Fruit fly (Drosophila melanogaster) whole organism, prepupa: ENCODE measurements around the gene CG32276.

Experiments used
- CG10631 ChIP-seq: fragments of 200-800 bp; sonication (Bioruptor generic); optimal IDR thresholded peaks from 2 replicates; lab custom pipeline; 2016; ENCODE audit warnings: missing biosample characterization, missing genetic modification characterization
- CG10669 ChIP-seq: fragments of 200-800 bp; sonication (Bioruptor generic); optimal IDR thresholded peaks from 3 replicates; lab custom pipeline; 2018; ENCODE audit warnings: missing biosample characterization, mild to moderate bottlenecking, missing genetic modification characterization, moderate library complexity
- CG11762 ChIP-seq: fragments of 200-800 bp; sonication (Bioruptor generic); optimal IDR thresholded peaks from 3 replicates; lab custom pipeline; 2016; ENCODE audit warnings: missing biosample characterization, missing genetic modification characterization; ENCODE audit not compliant: insufficient read depth
- CG1621 ChIP-seq: fragments of 200-800 bp; sonication (Bioruptor generic); optimal IDR thresholded peaks from 3 replicates; lab custom pipeline; 2018; ENCODE audit warnings: missing biosample characterization, mild to moderate bottlenecking, missing genetic modification characterization
- CG3032 ChIP-seq: fragments of 200-800 bp; optimal IDR thresholded peaks from 2 replicates; lab custom pipeline; 2019; ENCODE audit warnings: missing biosample characterization, mild to moderate bottlenecking, missing genetic modification characterization, moderate library complexity
- CG31627 ChIP-seq: fragments of 200-800 bp; sonication (Bioruptor generic); optimal IDR thresholded peaks from 3 replicates; lab custom pipeline; 2016; ENCODE audit warnings: missing biosample characterization, missing genetic modification characterization
- CG34406 ChIP-seq: fragments of 200-800 bp; sonication (Bioruptor generic); optimal IDR thresholded peaks from 3 replicates; lab custom pipeline; 2016; ENCODE audit warnings: missing biosample characterization, missing genetic modification characterization
- CG6163 ChIP-seq: fragments of 200-800 bp; sonication (Bioruptor generic); IDR thresholded peaks from 3 replicates; pipeline ENCODE4 v1.3.6; 2022; ENCODE audit warnings: missing biosample characterization, missing genetic modification characterization
- CG6276 ChIP-seq: fragments of 200-800 bp; sonication (Bioruptor generic); optimal IDR thresholded peaks from 2 replicates; lab custom pipeline; 2017; ENCODE audit warnings: missing biosample characterization, mild to moderate bottlenecking, missing genetic modification characterization
- CG6792 ChIP-seq: fragments of 200-800 bp; sonication (Bioruptor generic); optimal IDR thresholded peaks from 3 replicates; lab custom pipeline; 2016; ENCODE audit warnings: missing biosample characterization, missing genetic modification characterization
- CG8632 ChIP-seq: fragments of 200-800 bp; sonication (Bioruptor generic); optimal IDR thresholded peaks from 3 replicates; lab custom pipeline; 2016; ENCODE audit warnings: missing biosample characterization, missing genetic modification characterization
- Eip78C ChIP-seq: fragments of 200-800 bp; sonication (Bioruptor generic); peaks from one replicate; lab custom pipeline; 2016; ENCODE audit warnings: missing biosample characterization, missing genetic modification characterization
- Ets96B ChIP-seq: fragments of 200-800 bp; optimal IDR thresholded peaks from 2 replicates; lab custom pipeline; 2019; ENCODE audit warnings: missing biosample characterization, mild to moderate bottlenecking, missing genetic modification characterization, moderate library complexity
- Met ChIP-seq: fragments of 200-800 bp; sonication (Bioruptor generic); optimal IDR thresholded peaks from 3 replicates; lab custom pipeline; 2016; ENCODE audit warnings: missing biosample characterization, missing genetic modification characterization
- Sox15 ChIP-seq: fragments of 200-800 bp; sonication (Bioruptor generic); optimal IDR thresholded peaks from 3 replicates; lab custom pipeline; 2016; ENCODE audit warnings: missing biosample characterization, missing genetic modification characterization
- achi ChIP-seq: fragments of 200-800 bp; sonication (Bioruptor generic); optimal IDR thresholded peaks from 3 replicates; lab custom pipeline; 2016; ENCODE audit warnings: missing biosample characterization, missing genetic modification characterization
- fd85E ChIP-seq: fragments of 200-800 bp; sonication (Bioruptor generic); optimal IDR thresholded peaks from 3 replicates; lab custom pipeline; 2016; ENCODE audit warnings: missing biosample characterization, missing genetic modification characterization
- fkh ChIP-seq: fragments of 200-800 bp; sonication (Bioruptor generic); optimal IDR thresholded peaks from 3 replicates; lab custom pipeline; 2017; ENCODE audit warnings: missing biosample characterization, mild to moderate bottlenecking, missing genetic modification characterization, moderate library complexity
- lz ChIP-seq: fragments of 200-800 bp; sonication (Bioruptor generic); optimal IDR thresholded peaks from 3 replicates; lab custom pipeline; 2016; ENCODE audit warnings: missing biosample characterization, missing genetic modification characterization
- pdm3 ChIP-seq: fragments of 200-800 bp; sonication (Bioruptor generic); optimal IDR thresholded peaks from 3 replicates; lab custom pipeline; 2016; ENCODE audit warnings: missing biosample characterization, missing genetic modification characterization
- salr ChIP-seq, 2 experiments: fragments of 200-800 bp; sonication (Bioruptor generic); optimal IDR thresholded peaks; 3 replicates each; lab custom pipeline; 2016 to 2018; ENCODE audit warnings: missing biosample characterization in 2 of 2, missing genetic modification characterization in 2 of 2, mild to moderate bottlenecking in 1 of 2
- spab ChIP-seq: fragments of 200-800 bp; sonication (Bioruptor generic); optimal IDR thresholded peaks from 2 replicates; lab custom pipeline; 2017; ENCODE audit warnings: missing biosample characterization, mild to moderate bottlenecking, missing genetic modification characterization, missing genetic modification reagents
- svp ChIP-seq: fragments of 200-800 bp; sonication (Bioruptor generic); peaks from one replicate; lab custom pipeline; 2016; ENCODE audit warnings: missing biosample characterization, missing genetic modification characterization
- vri ChIP-seq: fragments of 200-800 bp; sonication (Bioruptor generic); optimal IDR thresholded peaks from 3 replicates; lab custom pipeline; 2016; ENCODE audit warnings: missing biosample characterization, mild to moderate bottlenecking, missing genetic modification characterization

The CG32276 gene

DNA sequence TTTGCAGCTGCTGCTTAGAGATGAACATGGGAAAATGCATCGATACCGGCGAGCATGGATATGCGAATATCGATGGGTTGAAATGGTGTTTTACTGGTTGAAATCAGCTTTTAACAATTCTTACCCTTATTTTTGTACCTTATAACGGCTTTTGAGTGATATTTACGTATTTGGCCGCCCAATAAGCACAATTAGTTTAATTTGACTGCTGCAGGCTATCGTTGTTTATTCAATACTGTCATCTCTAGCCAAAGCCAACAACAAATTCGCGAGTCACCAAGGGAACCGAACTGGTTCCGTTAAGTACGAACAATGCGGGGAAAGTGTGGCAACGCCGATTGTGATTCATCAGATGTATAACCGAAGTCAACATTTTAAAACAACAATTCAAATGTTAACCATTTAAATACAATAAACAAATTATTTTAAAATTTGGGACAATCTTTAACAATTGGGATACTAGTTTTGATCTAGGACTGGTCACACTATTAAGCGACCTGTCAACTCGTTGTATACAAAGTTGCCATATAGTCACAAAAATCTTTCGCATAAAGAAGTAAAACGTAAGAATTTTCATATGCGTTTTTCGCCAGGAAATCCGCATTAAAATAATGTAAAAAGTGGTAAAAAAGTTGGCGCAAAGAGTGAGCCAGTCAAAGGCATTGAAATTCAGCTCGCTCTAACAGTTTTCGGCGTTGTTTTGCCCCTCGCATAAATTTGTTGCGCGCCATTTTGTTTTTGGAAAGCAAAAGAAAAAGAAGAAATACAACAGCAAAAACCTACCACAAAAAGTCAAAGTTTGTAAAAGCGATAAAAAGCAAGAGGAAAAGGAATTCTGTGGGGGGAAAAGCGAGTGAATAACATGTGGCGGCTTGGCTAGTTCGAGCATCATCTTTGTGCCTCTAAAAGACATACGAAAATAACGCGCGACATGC, 50.5 kb downstream of the CG32276 start, which contains the start of the genes Usp5 and BtbVII (continued):
- no peak for TF ChIP-seq fd85E (GFP tag; lab: Kevin White, UChicago)
- peak; percentile 91 for TF ChIP-seq Eip78C (GFP tag; lab: Kevin White, UChicago)
- peak in 1 of 2 experiments; percentile 12 for TF ChIP-seq salr (GFP tag; optimal IDR thresholded peaks at IDR 0.05; lab: Kevin White, UChicago)
- TF ChIP-seq lz (GFP tag; lab: Kevin White, UChicago): peak; percentile 79
- TF ChIP-seq Ets96B (tag; lab: Kevin White, UChicago): peak; percentile 31
- TF ChIP-seq CG6163 (GFP tag; lab: Robert Waterston, UW): no peak
- no peak for TF ChIP-seq CG6276 (GFP tag; lab: Kevin White, UChicago)
- TF ChIP-seq Sox15 (GFP tag; lab: Kevin White, UChicago): peak; percentile 6
- TF ChIP-seq CG31627 (GFP tag; lab: Kevin White, UChicago): peak; percentile 72
- TF ChIP-seq CG11762 (GFP tag; lab: Kevin White, UChicago): no peak
- peak; percentile 55 for TF ChIP-seq CG34406
- TF ChIP-seq CG10669: no peak
- peak; percentile 19 for TF ChIP-seq vri (GFP tag; lab: Kevin White, UChicago)
- no peak for TF ChIP-seq CG8632 (GFP tag; lab: Kevin White, UChicago)
- peak; percentile 18 for TF ChIP-seq CG1621
- TF ChIP-seq Met (GFP tag; lab: Kevin White, UChicago): peak; percentile 68
- TF ChIP-seq CG3032 (tag; lab: Kevin White, UChicago): peak; percentile 39
- peak; percentile 81 for TF ChIP-seq svp
- no peak for TF ChIP-seq pdm3 (GFP tag; lab: Kevin White, UChicago)
- no peak for TF ChIP-seq CG10631 (GFP tag; lab: Kevin White, UChicago)
- peak; percentile 48 for TF ChIP-seq CG6792 (GFP tag; lab: Kevin White, UChicago)
- peak; percentile 6 for TF ChIP-seq spab
- peak; percentile 52 for TF ChIP-seq achi (GFP tag; lab: Kevin White, UChicago)
- TF ChIP-seq fkh: peak; percentile 94
